Worm (Caenorhabditis elegans) whole organism, mixed stage, embryonic: ENCODE data around the gene K01D12.10.

Source experiments
- ces-1 ChIP-seq: fragments of 150-350 bp; optimal IDR thresholded peaks from 2 replicates; lab custom pipeline; 2014; ENCODE audit warnings: missing biosample characterization, missing genetic modification reagents, missing genetic modification characterization
- elt-3 ChIP-seq: fragments of 150-350 bp; optimal IDR thresholded peaks from 2 replicates; lab custom pipeline; 2014; ENCODE audit warnings: missing biosample characterization, missing genetic modification characterization
- lin-13 ChIP-seq: fragments of 150-350 bp; optimal IDR thresholded peaks from 2 replicates; lab custom pipeline; 2014; ENCODE audit warnings: missing biosample characterization, missing genetic modification characterization
- mab-5 ChIP-seq: fragments of 150-350 bp; optimal IDR thresholded peaks from 2 replicates; lab custom pipeline; 2014; ENCODE audit warnings: missing biosample characterization, missing genetic modification characterization
- mep-1 ChIP-seq: fragments of 150-350 bp; optimal IDR thresholded peaks from 2 replicates; lab custom pipeline; 2017; ENCODE audit warnings: missing biosample characterization, missing genetic modification reagents, missing genetic modification characterization, inconsistent platforms
- nhr-76 ChIP-seq: sonication (generic microtip); optimal IDR thresholded peaks from 2 replicates; lab custom pipeline; 2017; ENCODE audit warnings: missing biosample characterization, missing genetic modification characterization
- pha-4 ChIP-seq: fragments of 150-350 bp; optimal IDR thresholded peaks from 2 replicates; lab custom pipeline; 2018; ENCODE audit warnings: missing biosample characterization, missing genetic modification reagents, missing genetic modification characterization
- unc-120 ChIP-seq: sonication (generic microtip); optimal IDR thresholded peaks from 2 replicates; lab custom pipeline; 2017; ENCODE audit warnings: missing genetic modification characterization, missing compliant biosample characterization; ENCODE audit not compliant: poor library complexity, severe bottlenecking
- unc-39 ChIP-seq: fragments of 150-350 bp; optimal IDR thresholded peaks from 2 replicates; lab custom pipeline; 2014; ENCODE audit warnings: missing biosample characterization, missing genetic modification characterization
- ztf-11 ChIP-seq: fragments of 150-350 bp; optimal IDR thresholded peaks from 2 replicates; lab custom pipeline; 2014; ENCODE audit warnings: missing biosample characterization, missing genetic modification characterization

ce11 chrV:12397545-12397944 is 8.5 kb upstream of the K01D12.10 start, which contains the start of gene K01D12.5:
- TF ChIP-seq mep-1: no peak
- no peak for TF ChIP-seq elt-3 (tag; lab: Kevin White, UChicago)
- TF ChIP-seq pha-4: no peak
- TF ChIP-seq unc-120 (tag; lab: Kevin White, UChicago): no peak
- TF ChIP-seq lin-13: no peak
- TF ChIP-seq unc-39 (tag; lab: Kevin White, UChicago): no peak
- TF ChIP-seq ces-1 (GFP tag; lab: Kevin White, UChicago): no peak
- TF ChIP-seq mab-5 (tag; lab: Kevin White, UChicago): no peak
- no peak for TF ChIP-seq nhr-76
- TF ChIP-seq ztf-11 (tag; lab: Kevin White, UChicago): no peak
